Fruit fly (Drosophila melanogaster) whole organism, wandering third instar larva: ENCODE measurements around the gene nonA.

Source experiments
- CrebA ChIP-seq: fragments of 200-800 bp; sonication (Bioruptor generic); optimal IDR thresholded peaks from 2 replicates; lab custom pipeline; 2016; ENCODE audit warnings: missing biosample characterization, mild to moderate bottlenecking, missing genetic modification characterization, borderline replicate concordance
- Myc ChIP-seq: fragments of >200 bp; optimal IDR thresholded peaks from 2 replicates; lab custom pipeline; 2017
- dl ChIP-seq, 2 experiments: fragments of 175-275, 200-275 bp in 1 of 2; fragments of 200-275 bp in 1 of 2; sonication (Bioruptor generic); optimal IDR thresholded peaks; lab custom pipeline; 2018; ENCODE audit warnings: mild to moderate bottlenecking in 2 of 2, missing biosample characterization in 2 of 2, missing genetic modification characterization in 2 of 2, moderate library complexity in 2 of 2; ENCODE audit not compliant: partially characterized antibody in 2 of 2, insufficient read depth in 1 of 2
- fru ChIP-seq: fragments of 200-800 bp; sonication (Bioruptor generic); optimal IDR thresholded peaks from 3 replicates; lab custom pipeline; 2016; ENCODE audit warnings: missing biosample characterization, mild to moderate bottlenecking, missing genetic modification characterization
- usp ChIP-seq: fragments of >200 bp; optimal IDR thresholded peaks from 2 replicates; lab custom pipeline; 2017; ENCODE audit warnings: missing biosample characterization, missing genetic modification characterization

DNA sequence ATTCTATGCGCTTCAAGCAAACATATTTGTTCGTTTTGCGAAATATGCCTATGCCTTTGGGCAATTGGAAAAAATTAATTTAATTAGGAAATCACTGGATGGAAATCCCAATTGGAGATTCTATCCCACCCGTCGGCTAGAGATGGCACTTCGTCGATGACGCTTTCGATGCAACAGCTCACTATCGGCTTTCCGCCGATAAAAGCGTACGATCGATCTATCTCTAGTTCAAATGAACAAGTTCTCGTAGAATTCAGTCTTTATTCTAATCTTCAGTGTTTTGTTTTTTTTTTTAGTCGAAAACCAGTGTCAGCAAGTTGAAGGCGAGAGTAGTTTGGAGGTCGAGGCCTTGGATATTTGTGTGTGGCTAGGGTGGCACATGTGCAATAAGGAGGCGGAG, 38.3 kb upstream of the nonA start, which contains the start of the genes CG9917 and CG32579:
- TF ChIP-seq fru (no peak), dl (GFP tag; optimal IDR thresholded peaks at IDR 0.05; lab: Kevin White, UChicago; ENCODE audit: insufficient read depth in 1 of 2, partially characterized antibody in 2 of 2) (no peak), usp (GFP tag; lab: Kevin White, UChicago) (no peak), CrebA (GFP tag; lab: Kevin White, UChicago) (no peak), Myc (lab: Kevin White, UChicago) (no peak)
